Worm (Caenorhabditis elegans): Measurements from ENCODE around the gene clh-2.

DNA sequence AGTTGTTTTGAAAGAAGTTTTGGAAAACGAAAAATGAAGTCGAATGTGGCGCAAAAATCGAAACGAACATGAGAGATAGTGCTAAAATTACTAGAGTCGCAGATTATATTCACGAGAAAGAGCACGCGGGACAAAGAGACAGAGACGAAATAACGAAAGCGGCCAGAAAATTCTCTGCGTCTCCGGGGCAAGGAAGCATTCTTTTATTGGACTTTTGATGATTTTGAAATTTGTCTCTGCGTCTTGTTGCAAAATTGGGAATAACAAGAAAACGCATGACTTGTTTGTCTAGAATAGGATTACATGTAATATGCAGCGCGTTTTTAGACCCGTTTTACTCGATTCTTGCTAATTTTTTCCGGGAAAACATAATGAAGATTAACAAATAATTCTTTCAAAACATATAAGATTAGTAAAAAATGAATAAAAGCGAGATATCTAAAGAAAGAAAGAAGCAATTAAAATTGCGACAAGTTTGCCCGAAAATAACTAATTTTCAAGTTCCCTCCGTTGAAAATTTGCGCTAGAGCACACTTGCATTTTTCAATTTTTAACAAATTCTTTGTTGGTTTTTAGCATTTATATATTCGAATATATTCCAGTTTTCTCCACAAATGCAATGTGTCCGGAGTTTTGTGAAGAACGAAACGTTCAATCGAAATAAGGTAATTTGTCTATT, 3.7 kb upstream of the clh-2 start, which contains the start of the genes B0491.6 and pigm-1:
- TF ChIP-seq unc-130 (GFP tag; optimal IDR thresholded peaks at IDR 0.05) (no peak), lsl-1 (GFP tag; optimal IDR thresholded peaks at IDR 0.05) (no peak), unc-62 (GFP tag; optimal IDR thresholded peaks at IDR 0.05) (no peak), lsy-27 (tag; optimal IDR thresholded peaks at IDR 0.05; ENCODE audit: borderline replicate concordance, insufficient read depth) (no peak), rcor-1 (GFP tag; IDR thresholded peaks at IDR 0.05) (no peak), ceh-100 (GFP tag; IDR thresholded peaks at IDR 0.05) (no peak), K11D2.4 (GFP tag; IDR thresholded peaks at IDR 0.05) (no peak), mxl-1 (tag; optimal IDR thresholded peaks at IDR 0.05) (no peak), ztf-26 (tag; optimal IDR thresholded peaks at IDR 0.05) (no peak), pha-4 (tag; optimal IDR thresholded peaks at IDR 0.05) (no peak), aptf-3 (GFP tag; IDR thresholded peaks at IDR 0.05) (no peak), F49E8.2 (tag; optimal IDR thresholded peaks at IDR 0.05; ENCODE audit: insufficient read depth) (no peak)
